Worm (Caenorhabditis elegans) whole organism, L1 larva: ENCODE measurements around the gene srj-6.
A peak's percentile ranks its signal among the peaks of the same experiment; 100 is the strongest.

ENCODE experiments used
- C16A3.4 ChIP-seq: fragments of 150-350 bp; optimal IDR thresholded peaks from 2 replicates; lab custom pipeline; 2014; ENCODE audit warnings: missing biosample characterization, missing genetic modification characterization
- Y116A8C.19 ChIP-seq: sonication (generic microtip); optimal IDR thresholded peaks from 2 replicates; lab custom pipeline; 2016; ENCODE audit warnings: missing compliant biosample characterization, missing genetic modification characterization, borderline replicate concordance
- blmp-1 ChIP-seq: fragments of 150-350 bp; optimal IDR thresholded peaks from 2 replicates; lab custom pipeline; 2014; ENCODE audit warnings: missing biosample characterization, missing genetic modification characterization
- ceh-90 ChIP-seq: sonication (generic microtip); optimal IDR thresholded peaks from 2 replicates; lab custom pipeline; 2016; ENCODE audit warnings: missing genetic modification characterization, missing compliant biosample characterization
- ces-1 ChIP-seq: fragments of 150-350 bp; optimal IDR thresholded peaks from 2 replicates; lab custom pipeline; 2014; ENCODE audit warnings: missing biosample characterization, missing genetic modification reagents, missing genetic modification characterization
- dsc-1 ChIP-seq: sonication (generic microtip); optimal IDR thresholded peaks from 2 replicates; lab custom pipeline; 2016; ENCODE audit warnings: mild to moderate bottlenecking, missing genetic modification characterization, missing compliant biosample characterization
- efl-1 ChIP-seq, 4 experiments: fragments of 150-350 bp; optimal IDR thresholded peaks in 3 of 4; peaks in 1 of 4; 1 replicate in 1 of 4; 2 replicates in 3 of 4; lab custom pipeline; 2014; ENCODE audit warnings: missing biosample characterization in 2 of 4, missing genetic modification characterization in 2 of 4, missing genetic modification reagents in 2 of 4
- elt-2 ChIP-seq: sonication (generic microtip); optimal IDR thresholded peaks from 2 replicates; lab custom pipeline; 2016; ENCODE audit warnings: missing genetic modification characterization, mild to moderate bottlenecking, inconsistent platforms, missing compliant biosample characterization, missing genetic modification reagents
- elt-3 ChIP-seq, 6 experiments: fragments of 150-350 bp in 1 of 6; sonication (generic microtip); optimal IDR thresholded peaks; 2 replicates each; lab custom pipeline; 2017 to 2018; ENCODE audit warnings: missing biosample characterization in 6 of 6, missing genetic modification characterization in 6 of 6, inconsistent platforms in 1 of 6
- hlh-4 ChIP-seq: sonication (generic microtip); optimal IDR thresholded peaks from 2 replicates; lab custom pipeline; 2016; ENCODE audit warnings: mild to moderate bottlenecking, missing genetic modification characterization, missing compliant biosample characterization
- jun-1 ChIP-seq: fragments of 150-350 bp; optimal IDR thresholded peaks from 2 replicates; lab custom pipeline; 2014; ENCODE audit warnings: missing biosample characterization, missing genetic modification reagents, missing genetic modification characterization
- lin-14 ChIP-seq: fragments of 200-800 bp; sonication (Bioruptor generic); optimal IDR thresholded peaks from 2 replicates; lab custom pipeline; 2018; ENCODE audit warnings: mild to moderate bottlenecking, missing genetic modification characterization, moderate library complexity, missing compliant biosample characterization
- lin-15B ChIP-seq: fragments of 150-350 bp; sonication (generic microtip); optimal IDR thresholded peaks from 3 replicates; lab custom pipeline; 2014; ENCODE audit warnings: missing biosample characterization, missing genetic modification characterization
- lin-35 ChIP-seq, 2 experiments: fragments of 150-350 bp; optimal IDR thresholded peaks; 2 replicates each; lab custom pipeline; 2014; ENCODE audit warnings: missing biosample characterization in 2 of 2, missing genetic modification characterization in 2 of 2, missing genetic modification reagents in 2 of 2
- lin-39 ChIP-seq: fragments of 150-350 bp; optimal IDR thresholded peaks from 2 replicates; lab custom pipeline; 2014; ENCODE audit warnings: missing biosample characterization, missing genetic modification reagents, missing genetic modification characterization
- mdl-1 ChIP-seq, 2 experiments: fragments of 150-350 bp; optimal IDR thresholded peaks; 2 replicates each; lab custom pipeline; 2014 to 2017; ENCODE audit warnings: missing biosample characterization in 2 of 2, missing genetic modification characterization in 2 of 2, inconsistent platforms in 1 of 2
- mep-1 ChIP-seq: fragments of 150-350 bp; optimal IDR thresholded peaks from 2 replicates; lab custom pipeline; 2014; ENCODE audit warnings: missing biosample characterization, missing genetic modification characterization
- nhr-19 ChIP-seq: fragments of 200-800 bp; sonication (Bioruptor generic); conservative IDR thresholded peaks from 2 replicates; pipeline ENCODE4 v1.3.6; 2022; ENCODE audit warnings: missing genetic modification characterization, missing compliant biosample characterization
- nhr-20 ChIP-seq: sonication (generic microtip); optimal IDR thresholded peaks from 2 replicates; lab custom pipeline; 2016; ENCODE audit warnings: mild to moderate bottlenecking, missing genetic modification characterization, missing compliant biosample characterization
- nhr-85 ChIP-seq: sonication (generic microtip); peaks from one replicate; lab custom pipeline; 2016; ENCODE audit warnings: missing genetic modification characterization, inconsistent platforms, missing compliant biosample characterization
- pag-3 ChIP-seq: sonication (generic microtip); optimal IDR thresholded peaks from 2 replicates; lab custom pipeline; 2017; ENCODE audit warnings: missing genetic modification characterization, mild to moderate bottlenecking, missing compliant biosample characterization, antibody characterized with exemption, borderline replicate concordance; ENCODE audit not compliant: insufficient read depth
- pqm-1 ChIP-seq: sonication (generic microtip); optimal IDR thresholded peaks from 3 replicates; lab custom pipeline; 2017; ENCODE audit warnings: missing biosample characterization, missing genetic modification characterization
- rnt-1 ChIP-seq: sonication (generic microtip); optimal IDR thresholded peaks from 2 replicates; lab custom pipeline; 2016; ENCODE audit warnings: mild to moderate bottlenecking, missing genetic modification characterization, moderate library complexity, missing compliant biosample characterization
- skn-1 ChIP-seq: fragments of 150-350 bp; optimal IDR thresholded peaks from 2 replicates; lab custom pipeline; 2014; ENCODE audit warnings: missing biosample characterization, missing genetic modification characterization
- snpc-4 ChIP-seq: fragments of 150-350 bp; optimal IDR thresholded peaks from 2 replicates; lab custom pipeline; 2014; ENCODE audit warnings: missing biosample characterization, missing genetic modification characterization
- snu-23 ChIP-seq: sonication (generic microtip); optimal IDR thresholded peaks from 2 replicates; lab custom pipeline; 2016; ENCODE audit warnings: missing genetic modification characterization, missing compliant biosample characterization
- sup-37 ChIP-seq: fragments of 200-800 bp; sonication (Bioruptor generic); optimal IDR thresholded peaks from 2 replicates; lab custom pipeline; 2018; ENCODE audit warnings: mild to moderate bottlenecking, missing genetic modification characterization, missing compliant biosample characterization
- tlp-1 ChIP-seq: fragments of 150-350 bp; optimal IDR thresholded peaks from 2 replicates; lab custom pipeline; 2014; ENCODE audit warnings: missing biosample characterization, missing genetic modification characterization
- unc-62 ChIP-seq: fragments of 150-350 bp; optimal IDR thresholded peaks from 2 replicates; lab custom pipeline; 2014; ENCODE audit warnings: missing biosample characterization, missing genetic modification reagents, missing genetic modification characterization
- xbp-1 ChIP-seq: sonication (generic microtip); optimal IDR thresholded peaks from 2 replicates; lab custom pipeline; 2016; ENCODE audit warnings: missing genetic modification characterization, missing compliant biosample characterization

Gene srj-6

ce11 chrV:676550-677084, 22.3 kb upstream of the srj-6 start, which contains the start of the genes fbxa-72 and srx-21:
fbxa-72 (minus strand) TSS chrV:676753.
srx-21 (plus strand) TSS chrV:677034.
- TF ChIP-seq efl-1 (optimal IDR thresholded peaks at IDR 0.05; lab: Kevin White, UChicago), result no peak
- no peak for TF ChIP-seq efl-1 (GFP tag; optimal IDR thresholded peaks at IDR 0.05 in 1 of 2; lab: Kevin White, UChicago)
- TF ChIP-seq nhr-85 (tag; lab: Kevin White, UChicago), result peak; percentile 23
- peak; percentile 50 for TF ChIP-seq blmp-1 (tag; lab: Kevin White, UChicago)

ce11 chrV:676090-676489, 21.8 kb upstream of the srj-6 start:
- no peak for TF ChIP-seq tlp-1 (tag; lab: Kevin White, UChicago)
- TF ChIP-seq snpc-4 (tag; lab: Kevin White, UChicago), result peak; percentile 27

ce11 chrV:674213-674612, 19.9 kb upstream of the srj-6 start, which contains the start of gene sru-25:
sru-25 (minus strand) TSS chrV:674313.
- no peak for TF ChIP-seq hlh-4 (tag; lab: Kevin White, UChicago)
- TF ChIP-seq, all 84 proteins: peak for 0

ce11 chrV:671342-671741, 17.0 kb upstream of the srj-6 start, which contains the start of gene sru-24:
sru-24 (minus strand) TSS chrV:671442.
- TF ChIP-seq ceh-90 (no peak), nhr-85 (tag; lab: Kevin White, UChicago) (peak; percentile 6), mep-1 (tag; lab: Kevin White, UChicago) (no peak)
- TF ChIP-seq, all 84 proteins: peak for 1

ce11 chrV:667459-667858, 13.2 kb upstream of the srj-6 start, which contains the start of gene nhr-180:
nhr-180 (minus strand) TSS chrV:667510.
- TF ChIP-seq nhr-85 (tag; lab: Kevin White, UChicago), result no peak
- peak; percentile 8 for TF ChIP-seq elt-2
- TF ChIP-seq sup-37, result no peak
- peak; percentile 27 for TF ChIP-seq snu-23
- peak; percentile 14 for TF ChIP-seq nhr-20 (tag; lab: Kevin White, UChicago)
- no peak for TF ChIP-seq rnt-1
- peak in 1 of 2 experiments; percentile 61 for TF ChIP-seq mdl-1 (tag; optimal IDR thresholded peaks at IDR 0.05; lab: Kevin White, UChicago)
- no peak for TF ChIP-seq pag-3
- TF ChIP-seq snpc-4 (tag; lab: Kevin White, UChicago), result no peak
- no peak for TF ChIP-seq unc-62 (GFP tag; lab: Kevin White, UChicago)
- peak; percentile 0 for TF ChIP-seq skn-1
- TF ChIP-seq lin-14, result no peak
- no peak for TF ChIP-seq lin-39
- peak; percentile 17 for TF ChIP-seq xbp-1
- TF ChIP-seq lin-15B (tag; lab: Kevin White, UChicago), result no peak
- TF ChIP-seq lin-35 (GFP tag; optimal IDR thresholded peaks at IDR 0.05; lab: Kevin White, UChicago), result peak in 1 of 2 experiments; percentile 52
- TF ChIP-seq tlp-1 (tag; lab: Kevin White, UChicago), result no peak
- no peak for TF ChIP-seq jun-1 (tag; lab: Kevin White, UChicago)
- TF ChIP-seq dsc-1, result no peak
- TF ChIP-seq ces-1, result no peak
- no peak for TF ChIP-seq efl-1 (optimal IDR thresholded peaks at IDR 0.05; lab: Kevin White, UChicago)
- TF ChIP-seq efl-1 (GFP tag; optimal IDR thresholded peaks at IDR 0.05 in 1 of 2; lab: Kevin White, UChicago), result no peak
- no peak for TF ChIP-seq pqm-1 (tag; lab: Kevin White, UChicago)
- 0 out of 2 replicates have a peak, but pooled peaks have one; percentile 7 for TF ChIP-seq nhr-19 (GFP tag; lab: Robert Waterston, UW)
- peak; percentile 29 for TF ChIP-seq blmp-1 (tag; lab: Kevin White, UChicago)
- peak in 1 of 6 experiments; percentile 8 for TF ChIP-seq elt-3 (tag; optimal IDR thresholded peaks at IDR 0.05; lab: Kevin White, UChicago)
- no peak for TF ChIP-seq C16A3.4 (tag; lab: Kevin White, UChicago)
- no peak for TF ChIP-seq Y116A8C.19 (tag; lab: Kevin White, UChicago)

ce11 chrV:664337-664847, 10.1 kb upstream of the srj-6 start, which contains the start of the genes F31F4.11 and srh-266:
F31F4.11 (minus strand) TSS chrV:664437.
srh-266 (plus strand) TSS chrV:664797.
- no peak for TF ChIP-seq mep-1 (tag; lab: Kevin White, UChicago)
- TF ChIP-seq hlh-4 (tag; lab: Kevin White, UChicago), result peak; percentile 14
